Worm (Caenorhabditis elegans) whole organism, dauer: ENCODE results near the gene pxl-1.

Experiments
- unc-62 ChIP-seq: sonication (generic microtip); optimal IDR thresholded peaks from 2 replicates; lab custom pipeline; 2017; ENCODE audit warnings: missing biosample characterization, missing genetic modification reagents, missing genetic modification characterization

pxl-1 gene

ce11 chrIII:5863774-5864173 lies 32.0 kb downstream of the pxl-1 start, which contains the start of gene dnpp-1:
TSS of gene dnpp-1 (minus strand) at chrIII:5863803.
- no peak for TF ChIP-seq unc-62 (GFP tag; lab: Kevin White, UChicago)

ce11 chrIII:5859008-5859407 lies 36.8 kb downstream of the pxl-1 start, which contains the start of gene dpf-4:
TSS of gene dpf-4 (plus strand) at chrIII:5859308.
- no peak for TF ChIP-seq unc-62 (GFP tag; lab: Kevin White, UChicago)

- TF ChIP-seq unc-62 (GFP tag; lab: Kevin White, UChicago), result no peak
Observed at ce11 chrIII:5855637-5856179, 40.1 kb downstream of the pxl-1 start, which contains the start of the genes cct-6 and alh-9. TSS of gene cct-6 (minus strand) at chrIII:5855687. TSS of gene alh-9 (plus strand) at chrIII:5856018.

- TF ChIP-seq unc-62 (GFP tag; lab: Kevin White, UChicago), result no peak
Observed at ce11 chrIII:5853240-5853639, 42.6 kb downstream of the pxl-1 start, which contains the start of gene ddx-23. TSS of gene ddx-23 (minus strand) at chrIII:5853269.

- no peak for TF ChIP-seq unc-62 (GFP tag; lab: Kevin White, UChicago)
Observed at ce11 chrIII:5846412-5846811, 49.4 kb downstream of the pxl-1 start.

- TF ChIP-seq unc-62 (GFP tag; lab: Kevin White, UChicago), result no peak
Observed at ce11 chrIII:5845483-5845882, 50.3 kb downstream of the pxl-1 start.

ce11 chrIII:5843662-5844061 lies 52.2 kb downstream of the pxl-1 start:
- TF ChIP-seq unc-62 (GFP tag; lab: Kevin White, UChicago), result no peak

- TF ChIP-seq unc-62 (GFP tag; lab: Kevin White, UChicago), result no peak
Observed at ce11 chrIII:5842920-5843319, 52.9 kb downstream of the pxl-1 start.

- TF ChIP-seq unc-62 (GFP tag; lab: Kevin White, UChicago), result no peak
Observed at ce11 chrIII:5841676-5842075, 54.1 kb downstream of the pxl-1 start.

- no peak for TF ChIP-seq unc-62 (GFP tag; lab: Kevin White, UChicago)
Observed at ce11 chrIII:5840815-5841573, 54.8 kb downstream of the pxl-1 start.

ce11 chrIII:5840277-5840676 lies 55.5 kb downstream of the pxl-1 start:
- TF ChIP-seq unc-62 (GFP tag; lab: Kevin White, UChicago), result no peak
